Fruit fly (Drosophila melanogaster): Measurements from ENCODE around the gene dyw.

DNA sequence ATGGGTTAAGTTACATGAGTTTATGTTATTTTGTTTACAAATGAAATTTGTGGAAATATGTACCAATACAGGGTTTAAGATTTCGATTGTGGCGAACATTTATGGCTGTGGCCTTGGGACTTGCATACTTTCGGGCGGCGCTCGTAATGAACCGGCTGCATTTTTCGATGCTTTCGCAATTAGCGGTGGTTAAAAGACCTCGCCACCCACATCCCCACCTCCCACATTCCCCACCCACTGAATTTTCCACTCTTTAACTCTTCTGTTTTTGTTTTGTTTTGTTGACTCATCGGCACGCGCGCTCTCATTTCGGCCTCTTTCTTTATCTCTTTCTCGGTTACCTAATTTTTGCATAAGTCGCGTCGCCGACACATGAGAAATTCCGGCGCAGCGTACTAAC is 48.1 kb downstream of the dyw start:
- TF ChIP-seq CTCF (optimal IDR thresholded peaks at IDR 0.05) (no peak), CG8478 (optimal IDR thresholded peaks at IDR 0.05) (no peak)
